Worm (Caenorhabditis elegans): ENCODE measurements around the gene str-209.

DNA sequence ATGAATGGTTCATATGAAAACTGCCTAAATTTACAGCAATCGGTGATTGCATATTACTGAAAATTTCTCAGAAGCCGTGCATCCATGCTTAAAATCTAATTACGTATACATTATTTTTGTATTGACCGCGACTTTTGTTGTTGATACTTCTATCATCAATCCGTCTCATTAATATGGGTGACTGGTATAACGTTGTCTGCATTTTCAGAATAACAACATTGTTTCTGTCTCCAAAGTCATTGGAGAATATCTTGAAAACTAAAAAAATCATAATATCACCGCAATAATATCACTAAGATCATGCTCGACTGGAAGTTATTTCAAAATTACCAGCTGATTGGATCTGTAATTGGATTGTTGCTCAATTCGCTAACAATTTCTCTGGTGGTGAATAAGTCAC lies 2.7 kb downstream of the str-209 start, which contains the start of gene str-207:
- no peak for TF ChIP-seq sea-1 (GFP tag; conservative IDR thresholded peaks at IDR 0.05)
- no peak for TF ChIP-seq flt-1 (GFP tag; IDR thresholded peaks at IDR 0.05)
- TF ChIP-seq B0310.2 (tag; optimal IDR thresholded peaks at IDR 0.05), result no peak
- no peak for TF ChIP-seq ama-1 (optimal IDR thresholded peaks at IDR 0.05)
- TF ChIP-seq F13C5.2 (tag; optimal IDR thresholded peaks at IDR 0.05), result no peak
- no peak for TF ChIP-seq ets-7 (tag; optimal IDR thresholded peaks at IDR 0.05)
- no peak for TF ChIP-seq hnd-1 (tag; optimal IDR thresholded peaks at IDR 0.05)
- no peak for TF ChIP-seq pes-1 (GFP tag; IDR thresholded peaks at IDR 0.05)
- no peak for TF ChIP-seq ceh-36 (tag; optimal IDR thresholded peaks at IDR 0.05)
- no peak for TF ChIP-seq tbx-37 (GFP tag; conservative IDR thresholded peaks at IDR 0.05)

All from whole organism, early embryonic.